Fruit fly (Drosophila melanogaster) whole organism, embryonic: ENCODE measurements around the gene CARPA.

ENCODE experiments used
- Ada2b ChIP-seq: fragments of 200-800 bp; sonication (Bioruptor generic); IDR thresholded peaks from 2 replicates; pipeline ENCODE4 v1.3.6; 2022; ENCODE audit warnings: missing biosample characterization, missing genetic modification characterization
- Awh ChIP-seq: fragments of 200-800 bp; sonication (Bioruptor generic); IDR thresholded peaks from 2 replicates; pipeline ENCODE4, ENCODE4 v1.3.6; 2022; ENCODE audit warnings: missing biosample characterization, missing genetic modification characterization
- CG10274 ChIP-seq: fragments of 200-800 bp; sonication (Bioruptor generic); optimal IDR thresholded peaks from 3 replicates; lab custom pipeline; 2017; ENCODE audit warnings: missing biosample characterization, mild to moderate bottlenecking, missing genetic modification characterization
- CG11695 ChIP-seq: fragments of 200-800 bp; sonication (Bioruptor generic); IDR thresholded peaks from 3 replicates; pipeline ENCODE4 v1.3.6; 2022; ENCODE audit warnings: missing biosample characterization, missing genetic modification characterization
- CG11723 ChIP-seq: fragments of 200-800 bp; sonication (Bioruptor generic); optimal IDR thresholded peaks from 2 replicates; lab custom pipeline; 2017; ENCODE audit warnings: missing biosample characterization, mild to moderate bottlenecking, missing genetic modification characterization
- CG12155 ChIP-seq: fragments of 200-800 bp; sonication (Bioruptor generic); optimal IDR thresholded peaks from 3 replicates; lab custom pipeline; 2016; ENCODE audit warnings: missing biosample characterization, missing genetic modification characterization
- CG12236 ChIP-seq: fragments of 200-800 bp; sonication (Bioruptor generic); optimal IDR thresholded peaks from 2 replicates; lab custom pipeline; 2016; ENCODE audit warnings: missing biosample characterization, missing genetic modification characterization
- CG13123 ChIP-seq: fragments of 200-800 bp; sonication (Bioruptor generic); optimal IDR thresholded peaks from 2 replicates; lab custom pipeline; 2016; ENCODE audit warnings: missing biosample characterization, missing genetic modification characterization
- CG15514 ChIP-seq: fragments of 200-800 bp; sonication (Bioruptor generic); optimal IDR thresholded peaks from 3 replicates; lab custom pipeline; 2017; ENCODE audit warnings: missing biosample characterization, missing genetic modification characterization, mild to moderate bottlenecking, moderate library complexity, missing genetic modification reagents
- CG16779 ChIP-seq: fragments of 200-800 bp; sonication (Bioruptor generic); IDR thresholded peaks from 2 replicates; pipeline ENCODE4 v1.3.6; 2022; ENCODE audit warnings: missing biosample characterization, missing genetic modification characterization
- CG17829 ChIP-seq: fragments of 200-800 bp; optimal IDR thresholded peaks from 2 replicates; lab custom pipeline; 2019; ENCODE audit warnings: missing biosample characterization, mild to moderate bottlenecking, missing genetic modification characterization, moderate library complexity
- CG18476 ChIP-seq: fragments of 200-800 bp; sonication (Bioruptor generic); optimal IDR thresholded peaks from 2 replicates; lab custom pipeline; 2016; ENCODE audit warnings: missing biosample characterization, mild to moderate bottlenecking, missing genetic modification characterization
- CG2116 ChIP-seq: fragments of 200-800 bp; sonication (Bioruptor generic); optimal IDR thresholded peaks from 3 replicates; lab custom pipeline; 2018; ENCODE audit warnings: missing biosample characterization, mild to moderate bottlenecking, missing genetic modification characterization
- CG6254 ChIP-seq: fragments of 200-800 bp; sonication (Bioruptor generic); optimal IDR thresholded peaks from 3 replicates; lab custom pipeline; 2017; ENCODE audit warnings: mild to moderate bottlenecking, missing biosample characterization, missing genetic modification reagents, missing genetic modification characterization
- CG6654 ChIP-seq: fragments of 200-800 bp; sonication (Bioruptor generic); optimal IDR thresholded peaks from 2 replicates; lab custom pipeline; 2017; ENCODE audit warnings: missing biosample characterization, mild to moderate bottlenecking, missing genetic modification characterization
- CG7357 ChIP-seq: fragments of 200-800 bp; sonication (Bioruptor generic); IDR thresholded peaks from 3 replicates; pipeline ENCODE4 v1.3.6; 2022; ENCODE audit warnings: missing biosample characterization, missing genetic modification characterization
- Chrac-16 ChIP-seq: fragments of 200-800 bp; sonication (Bioruptor generic); optimal IDR thresholded peaks from 3 replicates; lab custom pipeline; 2016; ENCODE audit warnings: missing biosample characterization, missing genetic modification characterization
- CkIIα-i1 ChIP-seq: fragments of 200-800 bp; sonication (Bioruptor generic); IDR thresholded peaks from 2 replicates; pipeline ENCODE4 v1.3.6; 2022; ENCODE audit warnings: missing biosample characterization, missing genetic modification characterization
- D19A ChIP-seq: fragments of 200-800 bp; optimal IDR thresholded peaks from 3 replicates; lab custom pipeline; 2019; ENCODE audit warnings: missing biosample characterization, mild to moderate bottlenecking, missing genetic modification characterization, moderate library complexity
- Hand ChIP-seq: fragments of 200-800 bp; sonication (Bioruptor generic); optimal IDR thresholded peaks from 2 replicates; lab custom pipeline; 2017; ENCODE audit warnings: mild to moderate bottlenecking, missing biosample characterization, missing genetic modification reagents, missing genetic modification characterization
- Hr51 ChIP-seq, 2 experiments: fragments of 200-800 bp; sonication (Bioruptor generic); optimal IDR thresholded peaks; 2 replicates in 1 of 2; 3 replicates in 1 of 2; lab custom pipeline; 2016 to 2018; ENCODE audit warnings: missing biosample characterization in 2 of 2, missing genetic modification characterization in 2 of 2, mild to moderate bottlenecking in 1 of 2, moderate library complexity in 1 of 2
- Hsf ChIP-seq: fragments of 200-800 bp; sonication (Bioruptor generic); optimal IDR thresholded peaks from 3 replicates; lab custom pipeline; 2016; ENCODE audit warnings: missing biosample characterization, missing genetic modification characterization
- Lpt ChIP-seq: fragments of >200 bp; optimal IDR thresholded peaks from 2 replicates; lab custom pipeline; 2018; ENCODE audit warnings: missing biosample characterization, missing genetic modification characterization
- Mad ChIP-seq: fragments of 200-800 bp; sonication (Bioruptor generic); optimal IDR thresholded peaks from 2 replicates; lab custom pipeline; 2016; ENCODE audit warnings: missing biosample characterization, missing genetic modification characterization
- Pdp1 ChIP-seq, 2 experiments: fragments of 200-800 bp; sonication (Bioruptor generic); optimal IDR thresholded peaks; 3 replicates each; lab custom pipeline; 2016; ENCODE audit warnings: missing biosample characterization in 2 of 2, missing genetic modification characterization in 2 of 2, mild to moderate bottlenecking in 1 of 2, moderate library complexity in 1 of 2
- Rfx ChIP-seq: fragments of 200-800 bp; sonication (Bioruptor generic); IDR thresholded peaks from 2 replicates; pipeline ENCODE4 v1.3.6; 2022; ENCODE audit warnings: missing biosample characterization, missing genetic modification characterization
- TFAM ChIP-seq: fragments of 200-800 bp; sonication (Bioruptor generic); optimal IDR thresholded peaks from 2 replicates; lab custom pipeline; 2017; ENCODE audit warnings: missing biosample characterization, missing genetic modification characterization, inconsistent platforms
- YL-1 ChIP-seq: fragments of 200-800 bp; sonication (Bioruptor generic); optimal IDR thresholded peaks from 3 replicates; lab custom pipeline; 2017; ENCODE audit warnings: missing biosample characterization, mild to moderate bottlenecking, missing genetic modification characterization
- bab2 ChIP-seq: fragments of 200-800 bp; sonication (Bioruptor generic); optimal IDR thresholded peaks from 2 replicates; lab custom pipeline; 2016; ENCODE audit warnings: missing biosample characterization, missing genetic modification characterization
- cad ChIP-seq: fragments of >200 bp; optimal IDR thresholded peaks from 2 replicates; lab custom pipeline; 2017; ENCODE audit warnings: missing biosample characterization, missing genetic modification characterization
- chif ChIP-seq, 2 experiments: fragments of 200-800 bp; sonication (Bioruptor generic); optimal IDR thresholded peaks; 3 replicates each; lab custom pipeline; 2016; ENCODE audit warnings: missing biosample characterization in 2 of 2, missing genetic modification characterization in 2 of 2
- dmrt11E ChIP-seq: fragments of 200-800 bp; sonication (Bioruptor generic); optimal IDR thresholded peaks from 3 replicates; lab custom pipeline; 2018; ENCODE audit warnings: missing biosample characterization, mild to moderate bottlenecking, missing genetic modification characterization, moderate library complexity
- fd64A ChIP-seq: fragments of 200-800 bp; sonication (Bioruptor generic); optimal IDR thresholded peaks from 3 replicates; lab custom pipeline; 2018; ENCODE audit warnings: missing biosample characterization, mild to moderate bottlenecking, missing genetic modification characterization
- fd96Cb ChIP-seq: fragments of 200-800 bp; sonication (Bioruptor generic); optimal IDR thresholded peaks from 2 replicates; lab custom pipeline; 2018; ENCODE audit warnings: missing biosample characterization, mild to moderate bottlenecking, missing genetic modification characterization, moderate library complexity
- hbn ChIP-seq: fragments of 200-800 bp; sonication (Bioruptor generic); IDR thresholded peaks from 2 replicates; pipeline ENCODE4 v1.3.6; 2022; ENCODE audit warnings: missing biosample characterization, missing genetic modification characterization; ENCODE audit not compliant: partially characterized antibody
- inv ChIP-seq: fragments of 200-800 bp; sonication (Bioruptor generic); IDR thresholded peaks from 2 replicates; pipeline ENCODE4 v1.3.6; 2022; ENCODE audit warnings: missing biosample characterization, missing genetic modification characterization; ENCODE audit not compliant: partially characterized antibody
- kah ChIP-seq: fragments of 200-800 bp; sonication (Bioruptor generic); optimal IDR thresholded peaks from 2 replicates; lab custom pipeline; 2018; ENCODE audit warnings: missing biosample characterization, mild to moderate bottlenecking, missing genetic modification characterization
- scrt ChIP-seq: fragments of 200-800 bp; sonication (Bioruptor generic); optimal IDR thresholded peaks from 2 replicates; lab custom pipeline; 2018; ENCODE audit warnings: missing biosample characterization, mild to moderate bottlenecking, missing genetic modification characterization, moderate library complexity
- sd ChIP-seq: fragments of 200-800 bp; sonication (Bioruptor generic); optimal IDR thresholded peaks from 3 replicates; lab custom pipeline; 2018; ENCODE audit warnings: missing biosample characterization, mild to moderate bottlenecking, missing genetic modification characterization, moderate library complexity
- sens ChIP-seq: fragments of 200-800 bp; sonication (Bioruptor generic); peaks from one replicate; lab custom pipeline; 2016; ENCODE audit warnings: missing biosample characterization, missing genetic modification characterization
- sob ChIP-seq: fragments of 200-800 bp; sonication (Bioruptor generic); IDR thresholded peaks from 2 replicates; pipeline ENCODE4 v1.3.6; 2022; ENCODE audit warnings: missing biosample characterization, missing genetic modification characterization
- sug ChIP-seq: fragments of 200-800 bp; optimal IDR thresholded peaks from 2 replicates; lab custom pipeline; 2019; ENCODE audit warnings: missing biosample characterization, mild to moderate bottlenecking, missing genetic modification characterization, moderate library complexity
- tna ChIP-seq: fragments of 200-800 bp; sonication (Bioruptor generic); IDR thresholded peaks from 2 replicates; pipeline ENCODE4 v1.3.6; 2022; ENCODE audit warnings: missing biosample characterization, missing genetic modification characterization; ENCODE audit not compliant: partially characterized antibody
- trh ChIP-seq: fragments of 200-800 bp; sonication (Bioruptor generic); optimal IDR thresholded peaks from 2 replicates; lab custom pipeline; 2016; ENCODE audit warnings: missing biosample characterization, missing genetic modification characterization
- twi ChIP-seq: fragments of 200-800 bp; optimal IDR thresholded peaks from 2 replicates; lab custom pipeline; 2019; ENCODE audit warnings: missing biosample characterization, mild to moderate bottlenecking, missing genetic modification characterization, moderate library complexity
- unc-4 ChIP-seq: fragments of 200-800 bp; sonication (Bioruptor generic); IDR thresholded peaks from 2 replicates; pipeline ENCODE4 v1.3.6; 2022; ENCODE audit warnings: missing biosample characterization, missing genetic modification characterization; ENCODE audit not compliant: partially characterized antibody
- zf30C ChIP-seq: fragments of 200-800 bp; sonication (Bioruptor generic); optimal IDR thresholded peaks from 3 replicates; lab custom pipeline; 2018; ENCODE audit warnings: missing biosample characterization, mild to moderate bottlenecking, missing genetic modification characterization

CARPA gene

DNA sequence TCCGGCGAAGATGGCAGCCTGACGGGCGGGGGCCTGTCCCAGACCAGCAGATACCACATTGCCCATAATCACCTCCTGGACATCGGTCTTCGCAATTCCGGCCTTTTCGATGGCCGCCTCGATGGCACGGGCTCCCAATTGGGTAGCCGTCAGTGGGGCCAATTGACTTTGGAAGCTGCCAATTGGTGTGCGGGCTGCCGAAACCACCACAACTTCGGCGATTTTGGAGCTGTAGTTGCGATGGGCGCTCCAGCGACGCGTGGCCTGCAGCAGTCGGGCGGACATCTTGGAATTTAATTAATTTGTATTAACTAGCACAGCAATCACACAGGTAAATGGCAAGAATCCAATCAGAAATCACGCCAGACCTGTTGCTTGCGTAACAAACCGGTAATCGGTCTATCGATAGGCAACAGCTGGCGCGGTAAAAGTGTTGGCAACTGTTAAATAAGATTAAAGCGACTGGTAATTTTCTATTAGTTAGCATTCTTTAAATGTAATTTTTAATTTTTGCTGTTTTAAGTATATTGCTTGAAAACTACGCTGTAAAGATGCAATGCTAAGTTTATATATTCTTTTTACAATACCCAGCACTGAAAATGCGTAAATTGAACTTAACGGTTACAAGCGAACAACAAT lies 62.5 kb downstream of the CARPA start, which contains the start of gene Acat1 (continued):
- no peak for TF ChIP-seq CG13123 (GFP tag; lab: Kevin White, UChicago)
- TF ChIP-seq chif (GFP tag; optimal IDR thresholded peaks at IDR 0.05; lab: Kevin White, UChicago) = peak; percentile 8 to 38
- peak; percentile 46 to 72 for TF ChIP-seq Hr51 (GFP tag; optimal IDR thresholded peaks at IDR 0.05; lab: Kevin White, UChicago)
- TF ChIP-seq trh = no peak
- TF ChIP-seq zf30C (GFP tag; lab: Kevin White, UChicago) = no peak
- no peak for TF ChIP-seq fd64A (GFP tag; lab: Kevin White, UChicago)
- peak; percentile 43 for TF ChIP-seq kah
- TF ChIP-seq sens (GFP tag; lab: Kevin White, UChicago) = peak; percentile 96
- no peak for TF ChIP-seq tna (GFP tag; lab: Robert Waterston, UW)

DNA sequence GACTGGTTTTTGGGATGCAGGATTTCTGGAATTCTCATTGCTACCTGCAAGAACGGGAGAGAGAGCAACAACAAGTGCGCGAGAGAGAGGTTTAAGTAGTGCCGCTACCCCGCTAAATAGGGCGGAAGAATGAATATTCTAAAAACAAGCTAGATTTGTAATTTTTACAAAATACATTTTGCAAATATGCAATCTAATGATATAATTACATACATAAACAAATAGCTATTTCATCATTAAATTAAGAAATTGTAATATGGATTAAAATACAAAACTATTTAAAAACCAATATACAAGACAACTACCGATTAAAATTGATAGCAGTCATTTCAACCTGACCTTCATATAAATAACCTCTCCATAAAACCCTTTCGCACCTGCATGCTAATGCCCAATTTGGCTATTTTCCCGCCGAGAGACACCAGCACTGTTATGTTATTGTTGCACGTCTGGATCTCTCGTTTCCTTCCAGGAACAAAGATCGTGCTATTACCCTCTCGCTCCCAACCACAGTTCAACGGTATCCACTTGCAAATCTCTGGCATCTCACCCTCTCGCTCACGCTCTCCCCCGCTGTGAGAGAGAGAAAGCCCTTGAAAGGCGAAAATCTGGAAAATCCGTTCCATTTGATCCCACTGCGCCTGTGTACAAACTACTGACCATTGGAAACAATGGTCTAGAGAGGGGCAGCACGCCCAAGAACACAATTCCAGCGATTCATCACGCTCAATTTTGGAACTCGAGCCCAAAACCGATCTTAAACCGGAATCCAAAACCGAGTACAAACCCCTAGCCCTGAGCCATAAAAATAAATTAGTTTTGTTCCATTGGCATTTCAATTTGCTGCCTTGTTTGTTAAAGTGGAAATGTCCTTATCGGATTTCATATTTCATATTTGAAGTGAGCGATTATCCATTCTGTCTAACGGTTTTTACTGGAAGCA lies 65.9 kb downstream of the CARPA start, which contains the start of gene Nek2:
TSS of gene Nek2 (minus strand) at position 51 of the 943 bp plus-strand sequence.
- TF ChIP-seq TFAM (no peak), scrt (GFP tag; lab: Kevin White, UChicago) (no peak), CG15514 (GFP tag; lab: Kevin White, UChicago) (no peak), sd (tag; lab: Kevin White, UChicago) (no peak), CG10274 (GFP tag; lab: Kevin White, UChicago) (no peak), CG16779 (GFP tag; lab: Robert Waterston, UW) (no peak), CG6654 (GFP tag; lab: Kevin White, UChicago) (no peak), CG11723 (GFP tag; lab: Kevin White, UChicago) (no peak), D19A (no peak), twi (peak; percentile 14), CG18476 (GFP tag; lab: Kevin White, UChicago) (no peak), Chrac-16 (GFP tag; lab: Kevin White, UChicago) (no peak), dmrt11E (tag; lab: Kevin White, UChicago) (peak; percentile 17), CG11695 (GFP tag; lab: Robert Waterston, UW) (no peak), fd96Cb (tag; lab: Kevin White, UChicago) (no peak), bab2 (GFP tag; lab: Kevin White, UChicago) (no peak), Lpt (GFP tag; lab: Kevin White, UChicago) (no peak), Pdp1 (GFP tag; optimal IDR thresholded peaks at IDR 0.05; lab: Kevin White, UChicago) (no peak), unc-4 (no peak), inv (GFP tag; lab: Robert Waterston, UW) (no peak), CG12236 (GFP tag; lab: Kevin White, UChicago) (no peak), hbn (GFP tag; lab: Robert Waterston, UW) (no peak), CkIIα-i1 (GFP tag; lab: Robert Waterston, UW) (no peak), YL-1 (no peak), Hsf (GFP tag; lab: Kevin White, UChicago) (no peak), sug (tag; lab: Kevin White, UChicago) (no peak), Ada2b (GFP tag; lab: Robert Waterston, UW) (no peak), CG12155 (GFP tag; lab: Kevin White, UChicago) (no peak), CG6254 (no peak), Hand (GFP tag; lab: Kevin White, UChicago) (no peak), Awh (no peak), CG17829 (no peak), cad (GFP tag; lab: Kevin White, UChicago) (peak; percentile 55), CG2116 (GFP tag; lab: Kevin White, UChicago) (no peak), CG7357 (GFP tag; lab: Robert Waterston, UW) (no peak), sob (GFP tag; lab: Robert Waterston, UW) (no peak), Rfx (no peak), Mad (no peak)
